Worm (Caenorhabditis elegans) whole organism, midembryonic: ENCODE data around the gene Y79H2A.4.

ENCODE experiments used
- T22C8.4 ChIP-seq: fragments of 200-800 bp; sonication (Bioruptor generic); IDR thresholded peaks from 2 replicates; pipeline ENCODE4 v1.3.6; 2022; ENCODE audit warnings: missing genetic modification characterization, missing compliant biosample characterization
- cog-1 ChIP-seq: sonication (generic microtip); optimal IDR thresholded peaks from 2 replicates; lab custom pipeline; 2016; ENCODE audit warnings: missing genetic modification characterization, missing compliant biosample characterization
- flt-1 ChIP-seq: fragments of 200-800 bp; sonication (Bioruptor generic); IDR thresholded peaks from 2 replicates; pipeline ENCODE4 v1.3.6; 2022; ENCODE audit warnings: missing genetic modification characterization, missing compliant biosample characterization
- klf-2 ChIP-seq: fragments of 200-800 bp; sonication (Bioruptor generic); conservative IDR thresholded peaks from 2 replicates; pipeline ENCODE4 v1.3.6; 2022; ENCODE audit warnings: missing genetic modification reagents, missing genetic modification characterization, missing compliant biosample characterization
- med-1 ChIP-seq: sonication (generic microtip); optimal IDR thresholded peaks from 2 replicates; lab custom pipeline; 2017; ENCODE audit warnings: missing genetic modification characterization, mild to moderate bottlenecking, missing compliant biosample characterization, antibody characterized with exemption, missing genetic modification reagents; ENCODE audit not compliant: insufficient read depth
- ref-1 ChIP-seq: fragments of 200-800 bp; sonication (Bioruptor generic); conservative IDR thresholded peaks from 2 replicates; pipeline ENCODE4 v1.3.6; 2022; ENCODE audit warnings: missing genetic modification reagents, missing genetic modification characterization, missing compliant biosample characterization
- tab-1 ChIP-seq: fragments of 200-800 bp; sonication (Bioruptor generic); IDR thresholded peaks from 2 replicates; pipeline ENCODE4 v1.3.6; 2022; ENCODE audit warnings: missing genetic modification characterization, missing compliant biosample characterization
- ztf-23 ChIP-seq: fragments of 200-800 bp; sonication (Bioruptor generic); IDR thresholded peaks from 2 replicates; pipeline ENCODE4 v1.3.6; 2022; ENCODE audit warnings: missing genetic modification reagents, missing genetic modification characterization, missing compliant biosample characterization
- ztf-29 ChIP-seq: fragments of 200-800 bp; sonication (Bioruptor generic); IDR thresholded peaks from 2 replicates; pipeline ENCODE4 v1.3.6; 2022; ENCODE audit warnings: missing genetic modification reagents, missing genetic modification characterization, missing compliant biosample characterization

The Y79H2A.4 gene

ce11 chrIII:12013718-12014117, 27.4 kb upstream of the Y79H2A.4 start:
- TF ChIP-seq cog-1 (no peak), ztf-23 (GFP tag; lab: Robert Waterston, UW) (no peak), tab-1 (no peak), ref-1 (GFP tag; lab: Robert Waterston, UW) (no peak), flt-1 (GFP tag; lab: Robert Waterston, UW) (no peak), med-1 (GFP tag; lab: Kevin White, UChicago) (no peak), ztf-29 (no peak), T22C8.4 (GFP tag; lab: Robert Waterston, UW) (no peak), klf-2 (no peak)

- TF ChIP-seq med-1 (GFP tag; lab: Kevin White, UChicago) (no peak), T22C8.4 (GFP tag; lab: Robert Waterston, UW) (no peak), tab-1 (no peak), ref-1 (GFP tag; lab: Robert Waterston, UW) (no peak), ztf-29 (no peak), ztf-23 (GFP tag; lab: Robert Waterston, UW) (no peak)
Observed at ce11 chrIII:12014503-12014902, 26.6 kb upstream of the Y79H2A.4 start.

ce11 chrIII:12015183-12015582, 25.9 kb upstream of the Y79H2A.4 start:
- TF ChIP-seq T22C8.4 (GFP tag; lab: Robert Waterston, UW) (no peak), cog-1 (no peak), med-1 (GFP tag; lab: Kevin White, UChicago) (no peak), flt-1 (GFP tag; lab: Robert Waterston, UW) (no peak), tab-1 (no peak), klf-2 (no peak), ref-1 (GFP tag; lab: Robert Waterston, UW) (no peak), ztf-29 (peak; percentile 66; the same call in 1 of the 2 replicates)

- TF ChIP-seq T22C8.4 (GFP tag; lab: Robert Waterston, UW) (no peak), ztf-29 (no peak)
Observed at ce11 chrIII:12015611-12016010, 25.5 kb upstream of the Y79H2A.4 start.

- TF ChIP-seq flt-1 (GFP tag; lab: Robert Waterston, UW) (no peak), T22C8.4 (GFP tag; lab: Robert Waterston, UW) (no peak), med-1 (GFP tag; lab: Kevin White, UChicago) (no peak), ztf-29 (no peak), cog-1 (no peak), ztf-23 (GFP tag; lab: Robert Waterston, UW) (no peak), tab-1 (no peak), klf-2 (no peak), ref-1 (GFP tag; lab: Robert Waterston, UW) (no peak)
Observed at ce11 chrIII:12017999-12018398, 23.1 kb upstream of the Y79H2A.4 start.

ce11 chrIII:12020074-12020602, 21.0 kb upstream of the Y79H2A.4 start, which contains the start of gene brp-1:
Gene brp-1 (plus strand): TSS chrIII:12020552.
- TF ChIP-seq ztf-29: no peak
- TF ChIP-seq T22C8.4 (GFP tag; lab: Robert Waterston, UW): no peak
- TF ChIP-seq flt-1 (GFP tag; lab: Robert Waterston, UW): no peak
- TF ChIP-seq cog-1: no peak
- no peak for TF ChIP-seq med-1 (GFP tag; lab: Kevin White, UChicago)
- TF ChIP-seq klf-2: no peak
- TF ChIP-seq tab-1: no peak
- TF ChIP-seq ref-1 (GFP tag; lab: Robert Waterston, UW): no peak
- no peak for TF ChIP-seq ztf-23 (GFP tag; lab: Robert Waterston, UW)

ce11 chrIII:12022281-12022680, 18.8 kb upstream of the Y79H2A.4 start:
- TF ChIP-seq ztf-23 (GFP tag; lab: Robert Waterston, UW) (no peak), klf-2 (no peak), ztf-29 (no peak), tab-1 (no peak), med-1 (GFP tag; lab: Kevin White, UChicago) (no peak), flt-1 (GFP tag; lab: Robert Waterston, UW) (no peak), ref-1 (GFP tag; lab: Robert Waterston, UW) (no peak), T22C8.4 (GFP tag; lab: Robert Waterston, UW) (no peak), cog-1 (no peak)

- TF ChIP-seq T22C8.4 (GFP tag; lab: Robert Waterston, UW) (no peak), flt-1 (GFP tag; lab: Robert Waterston, UW) (no peak), klf-2 (no peak), med-1 (GFP tag; lab: Kevin White, UChicago) (no peak), tab-1 (no peak), ztf-29 (no peak), ztf-23 (GFP tag; lab: Robert Waterston, UW) (no peak), ref-1 (GFP tag; lab: Robert Waterston, UW) (no peak), cog-1 (no peak)
Observed at ce11 chrIII:12028769-12029168, 12.3 kb upstream of the Y79H2A.4 start, which contains the start of gene Y79H2A.12. Gene Y79H2A.12 (minus strand): TSS chrIII:12028869.

- TF ChIP-seq klf-2: no peak
- TF ChIP-seq tab-1: no peak
- TF ChIP-seq med-1 (GFP tag; lab: Kevin White, UChicago): no peak
- TF ChIP-seq T22C8.4 (GFP tag; lab: Robert Waterston, UW): no peak
- TF ChIP-seq ztf-29: no peak
Observed at ce11 chrIII:12030669-12031068, 10.4 kb upstream of the Y79H2A.4 start, which contains the start of gene Y79H2A.2. Gene Y79H2A.2 (minus strand): TSS chrIII:12030769.

ce11 chrIII:12033259-12033658, 7.8 kb upstream of the Y79H2A.4 start:
- TF ChIP-seq ref-1 (GFP tag; lab: Robert Waterston, UW) (no peak), T22C8.4 (GFP tag; lab: Robert Waterston, UW) (no peak), klf-2 (no peak), ztf-23 (GFP tag; lab: Robert Waterston, UW) (no peak), flt-1 (GFP tag; lab: Robert Waterston, UW) (no peak), ztf-29 (no peak), tab-1 (no peak), med-1 (GFP tag; lab: Kevin White, UChicago) (no peak), cog-1 (no peak)
